Fruit fly (Drosophila melanogaster) whole organism, wandering third instar larva: Measurements from ENCODE around the gene Jhbp11.

ENCODE experiments used
- Abd-B ChIP-seq: fragments of >200 bp; optimal IDR thresholded peaks from 2 replicates; lab custom pipeline; 2017; ENCODE audit warnings: missing biosample characterization, missing genetic modification characterization
- CG9705 ChIP-seq: fragments of 200-800 bp; sonication (Bioruptor generic); optimal IDR thresholded peaks from 2 replicates; lab custom pipeline; 2018; ENCODE audit warnings: missing biosample characterization, mild to moderate bottlenecking, missing genetic modification characterization
- Rel ChIP-seq, 2 experiments: fragments of 200-800 bp; sonication (Bioruptor generic) in 1 of 2; optimal IDR thresholded peaks; 2 replicates in 1 of 2; 3 replicates in 1 of 2; lab custom pipeline; 2016 to 2019; ENCODE audit warnings: mild to moderate bottlenecking in 2 of 2, missing biosample characterization in 2 of 2, missing genetic modification characterization in 2 of 2, moderate library complexity in 1 of 2
- dl ChIP-seq, 2 experiments: fragments of 175-275, 200-275 bp in 1 of 2; fragments of 200-275 bp in 1 of 2; sonication (Bioruptor generic); optimal IDR thresholded peaks; lab custom pipeline; 2018; ENCODE audit warnings: mild to moderate bottlenecking in 2 of 2, missing biosample characterization in 2 of 2, missing genetic modification characterization in 2 of 2, moderate library complexity in 2 of 2; ENCODE audit not compliant: partially characterized antibody in 2 of 2, insufficient read depth in 1 of 2
- dsf ChIP-seq: sonication (Bioruptor generic); optimal IDR thresholded peaks from 2 replicates; lab custom pipeline; 2016; ENCODE audit warnings: missing biosample characterization, missing genetic modification characterization, borderline replicate concordance
- foxo ChIP-seq, 2 experiments: fragments of 200-800 bp; sonication (Bioruptor generic); optimal IDR thresholded peaks; 2 replicates in 1 of 2; 3 replicates in 1 of 2; lab custom pipeline; 2016 to 2017; ENCODE audit warnings: missing biosample characterization in 2 of 2, missing genetic modification characterization in 2 of 2
- h ChIP-seq: fragments of 200-800 bp; sonication (Bioruptor generic); optimal IDR thresholded peaks from 3 replicates; lab custom pipeline; 2016; ENCODE audit warnings: missing biosample characterization, mild to moderate bottlenecking, missing genetic modification characterization
- lola ChIP-seq: fragments of >200 bp; optimal IDR thresholded peaks from 2 replicates; lab custom pipeline; 2017; ENCODE audit warnings: missing biosample characterization, missing genetic modification characterization
- pan ChIP-seq: fragments of >200 bp; optimal IDR thresholded peaks from 2 replicates; lab custom pipeline; 2017
- tai ChIP-seq: sonication (Bioruptor generic); optimal IDR thresholded peaks from 2 replicates; lab custom pipeline; 2016; ENCODE audit warnings: missing biosample characterization, missing genetic modification characterization

- no peak for TF ChIP-seq dsf (GFP tag; lab: Kevin White, UChicago)
- peak; percentile 61 to 89 for TF ChIP-seq dl (GFP tag; optimal IDR thresholded peaks at IDR 0.05; lab: Kevin White, UChicago; ENCODE audit: insufficient read depth in 1 of 2, partially characterized antibody in 2 of 2)
- peak in 1 of 2 experiments; percentile 6 for TF ChIP-seq foxo (GFP tag; optimal IDR thresholded peaks at IDR 0.05; lab: Kevin White, UChicago)
- no peak for TF ChIP-seq Abd-B (GFP tag; lab: Kevin White, UChicago)
- no peak for TF ChIP-seq lola (GFP tag; lab: Kevin White, UChicago)
- TF ChIP-seq pan (lab: Kevin White, UChicago): no peak
- TF ChIP-seq h: peak; percentile 49
- no peak for TF ChIP-seq tai (GFP tag; lab: Kevin White, UChicago)
- no peak for TF ChIP-seq Rel (GFP tag; optimal IDR thresholded peaks at IDR 0.05; lab: Kevin White, UChicago)
- no peak for TF ChIP-seq Rel (tag; optimal IDR thresholded peaks at IDR 0.05; lab: Kevin White, UChicago)
- no peak for TF ChIP-seq CG9705 (GFP tag; lab: Kevin White, UChicago)
Observed at dm6 chr3R:27069810-27070625, 31.0 kb upstream of the Jhbp11 start, which contains the start of gene spz.
